Worm (Caenorhabditis elegans) whole organism, L4 larva: ENCODE measurements around the gene hip-1.

Source experiments
- F49E8.2 ChIP-seq: sonication (generic microtip); optimal IDR thresholded peaks from 2 replicates; lab custom pipeline; 2016; ENCODE audit warnings: missing compliant biosample characterization, mild to moderate bottlenecking, missing genetic modification characterization, borderline replicate concordance
- dpl-1 ChIP-seq: fragments of 150-350 bp; optimal IDR thresholded peaks from 2 replicates; lab custom pipeline; 2014; ENCODE audit warnings: missing biosample characterization, missing genetic modification reagents, missing genetic modification characterization
- lin-29 ChIP-seq: fragments of 200-800 bp; sonication (Bioruptor generic); IDR thresholded peaks from 2 replicates; pipeline ENCODE4 v1.3.6; 2022; ENCODE audit warnings: missing genetic modification reagents, missing genetic modification characterization, missing compliant biosample characterization

DNA sequence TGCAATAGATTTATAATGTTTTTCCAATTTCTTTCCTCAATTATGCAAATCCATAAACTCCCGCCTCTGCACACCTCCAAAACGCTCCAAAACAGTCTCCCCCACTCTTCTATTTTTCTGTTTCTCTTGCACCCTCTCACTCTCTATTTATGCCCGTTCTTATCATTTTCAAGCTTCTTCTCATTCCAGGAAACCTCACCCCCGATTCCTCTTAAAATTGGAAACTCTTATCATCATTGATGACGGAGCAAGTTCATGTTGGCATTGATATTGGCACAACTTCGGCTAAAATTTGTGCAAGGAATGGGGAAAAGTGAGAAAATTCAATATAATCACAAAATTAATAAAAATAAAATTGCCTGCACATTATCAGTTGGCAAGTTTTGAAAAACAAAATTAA lies 14.5 kb downstream of the hip-1 start, which contains the start of gene shpk-1:
- TF ChIP-seq dpl-1 (GFP tag; lab: Kevin White, UChicago) (no peak), lin-29 (GFP tag; lab: Robert Waterston, UW) (no peak), F49E8.2 (no peak)
